Fruit fly (Drosophila melanogaster) whole organism, embryonic: Measurements from ENCODE around the gene CG9667.

Source experiments
- Adf1 ChIP-seq: fragments of 200-800 bp; sonication (Bioruptor generic); IDR thresholded peaks from 2 replicates; pipeline ENCODE4 v1.3.6; 2022; ENCODE audit warnings: missing biosample characterization, missing genetic modification characterization
- B-H2 ChIP-seq: fragments of 200-800 bp; sonication (Bioruptor generic); optimal IDR thresholded peaks from 2 replicates; lab custom pipeline; 2018; ENCODE audit warnings: missing biosample characterization, mild to moderate bottlenecking, missing genetic modification characterization
- CG1024 ChIP-seq: fragments of 200-800 bp; sonication (Bioruptor generic); IDR thresholded peaks from 2 replicates; pipeline ENCODE4 v1.3.6; 2022; ENCODE audit warnings: missing biosample characterization, missing genetic modification characterization
- CG10654 ChIP-seq: fragments of 200-800 bp; sonication (Bioruptor generic); optimal IDR thresholded peaks from 2 replicates; lab custom pipeline; 2016; ENCODE audit warnings: missing biosample characterization, missing genetic modification characterization
- CG14710 ChIP-seq: fragments of 200-800 bp; sonication (Bioruptor generic); optimal IDR thresholded peaks from 3 replicates; lab custom pipeline; 2019; ENCODE audit warnings: missing biosample characterization, mild to moderate bottlenecking, missing genetic modification characterization, moderate library complexity
- CG14965 ChIP-seq: fragments of 200-800 bp; sonication (Bioruptor generic); optimal IDR thresholded peaks from 2 replicates; lab custom pipeline; 2016; ENCODE audit warnings: missing biosample characterization, missing genetic modification characterization, borderline replicate concordance
- CG16813 ChIP-seq: fragments of 200-800 bp; sonication (Bioruptor generic); IDR thresholded peaks from 3 replicates; pipeline ENCODE4 v1.3.6; 2022; ENCODE audit warnings: missing biosample characterization, missing genetic modification characterization; ENCODE audit not compliant: partially characterized antibody
- CG16863 ChIP-seq: fragments of 200-800 bp; sonication (Bioruptor generic); optimal IDR thresholded peaks from 3 replicates; lab custom pipeline; 2016; ENCODE audit warnings: missing biosample characterization, missing genetic modification characterization
- CG17328 ChIP-seq: fragments of 200-800 bp; sonication (Bioruptor generic); IDR thresholded peaks from 2 replicates; pipeline ENCODE4 v1.3.6; 2022; ENCODE audit warnings: missing biosample characterization, missing genetic modification characterization
- CG1792 ChIP-seq: fragments of 200-800 bp; sonication (Bioruptor generic); optimal IDR thresholded peaks from 2 replicates; lab custom pipeline; 2016; ENCODE audit warnings: missing biosample characterization, missing genetic modification characterization
- CG18262 ChIP-seq: fragments of 200-800 bp; optimal IDR thresholded peaks from 3 replicates; lab custom pipeline; 2019; ENCODE audit warnings: missing biosample characterization, mild to moderate bottlenecking, missing genetic modification characterization, moderate library complexity
- CG2120 ChIP-seq: fragments of 200-800 bp; sonication (Bioruptor generic); optimal IDR thresholded peaks from 3 replicates; lab custom pipeline; 2016; ENCODE audit warnings: missing biosample characterization, missing genetic modification characterization
- CG30431 ChIP-seq: fragments of 200-800 bp; sonication (Bioruptor generic); optimal IDR thresholded peaks from 2 replicates; lab custom pipeline; 2017; ENCODE audit warnings: missing biosample characterization, missing genetic modification characterization
- CG31441 ChIP-seq: fragments of 200-800 bp; sonication (Bioruptor generic); IDR thresholded peaks from 2 replicates; pipeline ENCODE4 v1.3.6; 2022; ENCODE audit warnings: missing biosample characterization, missing genetic modification characterization
- CG32767 ChIP-seq: fragments of 200-800 bp; sonication (Bioruptor generic); IDR thresholded peaks from 2 replicates; pipeline ENCODE4 v1.3.6; 2022; ENCODE audit warnings: missing biosample characterization, missing genetic modification characterization
- CG34376 ChIP-seq: fragments of 200-800 bp; sonication (Bioruptor generic); optimal IDR thresholded peaks from 2 replicates; lab custom pipeline; 2018; ENCODE audit warnings: missing biosample characterization, mild to moderate bottlenecking, missing genetic modification characterization
- CG4854 ChIP-seq: fragments of 200-800 bp; sonication (Bioruptor generic); optimal IDR thresholded peaks from 2 replicates; lab custom pipeline; 2016; ENCODE audit warnings: missing biosample characterization, missing genetic modification characterization, inconsistent platforms
- CG8924 ChIP-seq: fragments of 200-800 bp; optimal IDR thresholded peaks from 3 replicates; lab custom pipeline; 2019; ENCODE audit warnings: missing biosample characterization, mild to moderate bottlenecking, missing genetic modification characterization, moderate library complexity
- CHES-1-like ChIP-seq: fragments of 200-800 bp; sonication (Bioruptor generic); optimal IDR thresholded peaks from 2 replicates; lab custom pipeline; 2016; ENCODE audit warnings: missing biosample characterization, missing genetic modification characterization
- Dfd ChIP-seq, 2 experiments: fragments of >200 bp; optimal IDR thresholded peaks; 2 replicates each; lab custom pipeline; 2017; ENCODE audit warnings: missing biosample characterization in 2 of 2, missing genetic modification characterization in 2 of 2
- Dip3 ChIP-seq: fragments of 200-800 bp; sonication (Bioruptor generic); optimal IDR thresholded peaks from 3 replicates; lab custom pipeline; 2016; ENCODE audit warnings: missing biosample characterization, missing genetic modification characterization
- Ets65A ChIP-seq: fragments of 200-800 bp; sonication (Bioruptor generic); peaks from one replicate; lab custom pipeline; 2016; ENCODE audit warnings: missing biosample characterization, missing genetic modification characterization
- Hey ChIP-seq: fragments of 200-800 bp; sonication (Bioruptor generic); optimal IDR thresholded peaks from 3 replicates; lab custom pipeline; 2018; ENCODE audit warnings: missing biosample characterization, mild to moderate bottlenecking, missing genetic modification characterization
- Jarid2 ChIP-seq: fragments of 200-800 bp; sonication (Bioruptor generic); optimal IDR thresholded peaks from 3 replicates; lab custom pipeline; 2017; ENCODE audit warnings: mild to moderate bottlenecking, missing biosample characterization, missing genetic modification reagents, missing genetic modification characterization
- MTF-1 ChIP-seq: fragments of 200-800 bp; sonication (Bioruptor generic); optimal IDR thresholded peaks from 2 replicates; lab custom pipeline; 2018; ENCODE audit warnings: missing biosample characterization, mild to moderate bottlenecking, missing genetic modification characterization, borderline replicate concordance
- NFAT ChIP-seq: fragments of 200-800 bp; sonication (Bioruptor generic); IDR thresholded peaks from 2 replicates; pipeline ENCODE4 v1.3.6; 2022; ENCODE audit warnings: missing biosample characterization, missing genetic modification characterization
- PHDP ChIP-seq: fragments of 200-800 bp; sonication (Bioruptor generic); optimal IDR thresholded peaks from 3 replicates; lab custom pipeline; 2018; ENCODE audit warnings: missing biosample characterization, mild to moderate bottlenecking, missing genetic modification characterization, moderate library complexity
- Ravus ChIP-seq: fragments of 200-800 bp; sonication (Bioruptor generic); IDR thresholded peaks from 2 replicates; pipeline ENCODE4 v1.3.6; 2022; ENCODE audit warnings: missing biosample characterization, missing genetic modification characterization
- Side ChIP-seq: fragments of 200-800 bp; sonication (Bioruptor generic); optimal IDR thresholded peaks from 2 replicates; lab custom pipeline; 2016; ENCODE audit warnings: missing biosample characterization, missing genetic modification characterization
- Sin3A ChIP-seq: fragments of >200 bp; optimal IDR thresholded peaks from 2 replicates; lab custom pipeline; 2018
- Spps ChIP-seq: fragments of 200-800 bp; sonication (Bioruptor generic); optimal IDR thresholded peaks from 2 replicates; lab custom pipeline; 2018; ENCODE audit warnings: missing biosample characterization, mild to moderate bottlenecking, missing genetic modification characterization
- Trl ChIP-seq, 3 experiments: fragments of >200 bp in 2 of 3; fragments of 200-800 bp in 1 of 3; sonication (Bioruptor generic) in 1 of 3; optimal IDR thresholded peaks; 2 replicates in 1 of 3; 3 replicates in 2 of 3; lab custom pipeline; 2016 to 2017; ENCODE audit warnings: missing biosample characterization in 1 of 3, missing genetic modification characterization in 1 of 3
- abd-A ChIP-seq: fragments of 200-800 bp; sonication (Bioruptor generic); optimal IDR thresholded peaks from 3 replicates; lab custom pipeline; 2019; ENCODE audit warnings: missing biosample characterization, mild to moderate bottlenecking, missing genetic modification characterization, moderate library complexity
- aop ChIP-seq: fragments of 200-800 bp; sonication (Bioruptor generic); IDR thresholded peaks from 2 replicates; pipeline ENCODE4 v1.3.6; 2022; ENCODE audit warnings: missing biosample characterization, missing genetic modification characterization
- ara ChIP-seq: fragments of 200-800 bp; sonication (Bioruptor generic); IDR thresholded peaks from 2 replicates; pipeline ENCODE4 v1.3.6; 2022; ENCODE audit warnings: missing biosample characterization, missing genetic modification characterization
- ash1 ChIP-seq: fragments of 200-800 bp; sonication (Bioruptor generic); optimal IDR thresholded peaks from 2 replicates; lab custom pipeline; 2018; ENCODE audit warnings: missing biosample characterization, mild to moderate bottlenecking, missing genetic modification characterization
- ato ChIP-seq: fragments of 200-800 bp; sonication (Bioruptor generic); IDR thresholded peaks from 2 replicates; pipeline ENCODE4 v1.3.6; 2022; ENCODE audit warnings: missing biosample characterization, missing genetic modification characterization; ENCODE audit not compliant: partially characterized antibody
- cas ChIP-seq: fragments of 200-800 bp; sonication (Bioruptor generic); IDR thresholded peaks from 2 replicates; pipeline ENCODE4 v1.3.6; 2022; ENCODE audit warnings: missing biosample characterization, missing genetic modification characterization
- cato ChIP-seq: fragments of 200-800 bp; sonication (Bioruptor generic); optimal IDR thresholded peaks from 2 replicates; lab custom pipeline; 2016; ENCODE audit warnings: missing biosample characterization, missing genetic modification characterization, borderline replicate concordance
- emc ChIP-seq: fragments of 200-800 bp; sonication (Bioruptor generic); optimal IDR thresholded peaks from 2 replicates; lab custom pipeline; 2016; ENCODE audit warnings: missing biosample characterization, missing genetic modification characterization
- hb ChIP-seq: fragments of 200-800 bp; sonication (Bioruptor generic); IDR thresholded peaks from 3 replicates; pipeline ENCODE4 v1.3.6; 2022; ENCODE audit warnings: missing biosample characterization, missing genetic modification characterization; ENCODE audit not compliant: partially characterized antibody
- mirr ChIP-seq: fragments of 200-800 bp; sonication (Bioruptor generic); optimal IDR thresholded peaks from 3 replicates; lab custom pipeline; 2018; ENCODE audit warnings: missing biosample characterization, mild to moderate bottlenecking, missing genetic modification characterization
- otp ChIP-seq: fragments of 200-800 bp; sonication (Bioruptor generic); IDR thresholded peaks from 3 replicates; pipeline ENCODE4, ENCODE4 v1.3.6; 2022; ENCODE audit warnings: missing biosample characterization, missing genetic modification characterization
- prd ChIP-seq, 3 experiments: fragments of >200 bp in 2 of 3; fragments of 200-800 bp in 1 of 3; sonication (Bioruptor generic) in 1 of 3; optimal IDR thresholded peaks in 2 of 3; IDR thresholded peaks in 1 of 3; 2 replicates in 2 of 3; 3 replicates in 1 of 3; pipeline versions ENCODE4 v1.3.6 to Lab custom; 2017 to 2022; ENCODE audit warnings: missing biosample characterization in 1 of 3, missing genetic modification characterization in 1 of 3
- sc ChIP-seq, 3 experiments: fragments of >200 bp in 2 of 3; fragments of 200-800 bp in 1 of 3; sonication (Bioruptor generic) in 1 of 3; optimal IDR thresholded peaks; 2 replicates in 2 of 3; 3 replicates in 1 of 3; lab custom pipeline; 2017; ENCODE audit warnings: mild to moderate bottlenecking in 1 of 3, missing biosample characterization in 1 of 3, missing genetic modification characterization in 1 of 3, missing genetic modification reagents in 1 of 3
- ssp ChIP-seq: fragments of 200-800 bp; sonication (Bioruptor generic); IDR thresholded peaks from 2 replicates; pipeline ENCODE4 v1.3.6; 2022; ENCODE audit warnings: missing biosample characterization, missing genetic modification characterization
- tio ChIP-seq: fragments of 200-800 bp; sonication (Bioruptor generic); optimal IDR thresholded peaks from 2 replicates; lab custom pipeline; 2017; ENCODE audit warnings: missing biosample characterization, missing genetic modification characterization, inconsistent platforms

CG9667 gene

DNA sequence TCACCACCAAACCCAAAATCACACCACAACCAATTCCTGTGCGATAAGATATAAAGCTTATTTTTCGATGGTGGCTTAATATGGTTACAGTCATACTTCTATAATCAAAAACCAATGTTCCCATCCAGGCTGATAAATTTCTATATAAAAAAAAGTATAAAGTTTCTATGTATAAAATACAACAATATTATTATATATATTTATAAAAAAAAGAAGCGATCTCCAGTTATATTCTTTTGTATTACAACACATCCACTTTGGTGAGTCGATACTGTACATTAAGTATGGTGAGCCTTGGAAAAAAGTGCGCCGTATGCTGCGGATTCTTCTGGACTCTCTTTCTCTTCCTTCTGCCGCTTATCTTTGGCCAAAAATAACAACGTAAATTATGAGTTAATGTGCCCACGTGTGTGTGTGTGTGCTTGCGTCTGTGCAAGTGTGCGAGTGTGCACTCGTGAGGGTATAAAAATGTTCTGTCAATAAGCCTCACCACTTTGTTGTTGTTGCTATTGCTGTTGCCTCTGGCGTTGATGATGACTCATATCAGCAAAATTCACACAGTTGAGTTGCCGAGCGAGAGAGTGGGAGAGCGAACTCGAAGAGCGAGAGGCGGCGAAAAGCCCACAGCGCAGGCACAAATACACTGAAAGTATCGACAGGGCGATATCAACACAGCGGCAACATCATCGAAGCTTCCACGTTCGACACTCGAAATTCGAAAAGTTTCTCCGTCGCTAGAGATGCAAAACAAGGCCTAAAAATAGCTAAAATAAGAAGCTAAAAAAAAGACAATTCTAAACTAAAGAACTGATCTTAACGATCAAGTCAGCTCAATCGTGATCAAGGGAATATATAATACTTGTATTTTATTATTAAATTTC is 6.5 kb downstream of the CG9667 start (continued):
- TF ChIP-seq Adf1 (GFP tag; lab: Robert Waterston, UW) (peak; percentile 57; the same call in 1 of the 2 replicates), CHES-1-like (no peak), Dip3 (GFP tag; lab: Kevin White, UChicago) (no peak), Jarid2 (peak; percentile 5), sc (optimal IDR thresholded peaks at IDR 0.05; lab: Kevin White, UChicago) (no peak), sc (GFP tag; optimal IDR thresholded peaks at IDR 0.05; lab: Kevin White, UChicago) (no peak), otp (no peak), Trl (optimal IDR thresholded peaks at IDR 0.05; lab: Kevin White, UChicago) (peak; percentile 81 to 92), Trl (GFP tag; optimal IDR thresholded peaks at IDR 0.05; lab: Kevin White, UChicago) (peak; percentile 28), CG14710 (tag; lab: Kevin White, UChicago) (peak; percentile 29), ato (no peak), ssp (GFP tag; lab: Robert Waterston, UW) (peak; percentile 44), CG34376 (GFP tag; lab: Kevin White, UChicago) (peak; percentile 83), NFAT (GFP tag; lab: Robert Waterston, UW) (peak; percentile 51; the same call in 1 of the 2 replicates), cas (GFP tag; lab: Robert Waterston, UW) (peak; percentile 21; the same call in 1 of the 2 replicates), prd (optimal IDR thresholded peaks at IDR 0.05; lab: Kevin White, UChicago) (no peak), prd (GFP tag; IDR thresholded peaks at IDR 0.05; lab: Robert Waterston, UW) (peak; percentile 74), Side (GFP tag; lab: Kevin White, UChicago) (no peak), cato (GFP tag; lab: Kevin White, UChicago) (no peak), CG32767 (peak; percentile 25; the same call in 1 of the 2 replicates), aop (GFP tag; lab: Robert Waterston, UW) (no peak), Ravus (GFP tag; lab: Robert Waterston, UW) (no peak; the same call in 1 of the 2 replicates), CG4854 (GFP tag; lab: Kevin White, UChicago) (no peak), abd-A (tag; lab: Kevin White, UChicago) (peak; percentile 83), CG16863 (GFP tag; lab: Kevin White, UChicago) (no peak), CG1792 (GFP tag; lab: Kevin White, UChicago) (no peak), CG17328 (GFP tag; lab: Robert Waterston, UW) (peak; percentile 25; the same call in 1 of the 2 replicates), Hey (tag; lab: Kevin White, UChicago) (peak; percentile 20), CG30431 (GFP tag; lab: Kevin White, UChicago) (no peak), MTF-1 (peak; percentile 14), ara (GFP tag; lab: Robert Waterston, UW) (0 out of 2 replicates have a peak, but pooled peaks have one; percentile 41), hb (no peak), Sin3A (no peak), CG10654 (GFP tag; lab: Kevin White, UChicago) (peak; percentile 9), CG18262 (tag; lab: Kevin White, UChicago) (peak; percentile 67), emc (GFP tag; lab: Kevin White, UChicago) (no peak), Dfd (GFP tag; optimal IDR thresholded peaks at IDR 0.05; lab: Kevin White, UChicago) (no peak), B-H2 (GFP tag; lab: Kevin White, UChicago) (peak; percentile 32), CG14965 (GFP tag; lab: Kevin White, UChicago) (no peak), ash1 (GFP tag; lab: Kevin White, UChicago) (no peak), PHDP (peak; percentile 82), CG8924 (peak; percentile 83), CG1024 (GFP tag; lab: Robert Waterston, UW) (no peak), mirr (GFP tag; lab: Kevin White, UChicago) (peak; percentile 89), Ets65A (GFP tag; lab: Kevin White, UChicago) (no peak), CG2120 (GFP tag; lab: Kevin White, UChicago) (peak; percentile 57), CG16813 (GFP tag; lab: Robert Waterston, UW) (no peak), tio (no peak), CG31441 (peak; percentile 50; the same call in 1 of the 2 replicates), Spps (no peak)
